Fruit fly (Drosophila melanogaster) whole organism, embryonic: ENCODE results near the gene Ptpmeg2.
A peak's percentile ranks its signal among the peaks of the same experiment; 100 is the strongest.

Source experiments
- Ada2b ChIP-seq: fragments of 200-800 bp; sonication (Bioruptor generic); IDR thresholded peaks from 2 replicates; pipeline ENCODE4 v1.3.6; 2022; ENCODE audit warnings: missing biosample characterization, missing genetic modification characterization
- CG10267 ChIP-seq: fragments of 200-800 bp; sonication (Bioruptor generic); optimal IDR thresholded peaks from 2 replicates; lab custom pipeline; 2018; ENCODE audit warnings: missing biosample characterization, mild to moderate bottlenecking, missing genetic modification characterization, moderate library complexity
- CG11093 ChIP-seq: fragments of 200-800 bp; sonication (Bioruptor generic); IDR thresholded peaks from 3 replicates; pipeline ENCODE4 v1.3.6; 2022; ENCODE audit warnings: missing biosample characterization, missing genetic modification characterization
- CG12155 ChIP-seq: fragments of 200-800 bp; sonication (Bioruptor generic); optimal IDR thresholded peaks from 3 replicates; lab custom pipeline; 2016; ENCODE audit warnings: missing biosample characterization, missing genetic modification characterization
- CG12744 ChIP-seq: fragments of 200-800 bp; sonication (Bioruptor generic); optimal IDR thresholded peaks from 2 replicates; lab custom pipeline; 2016; ENCODE audit warnings: missing biosample characterization, missing genetic modification characterization
- CG13424 ChIP-seq: fragments of 200-800 bp; sonication (Bioruptor generic); optimal IDR thresholded peaks from 2 replicates; lab custom pipeline; 2019; ENCODE audit warnings: missing biosample characterization, mild to moderate bottlenecking, missing genetic modification characterization, moderate library complexity
- CG13894 ChIP-seq: fragments of 200-800 bp; sonication (Bioruptor generic); optimal IDR thresholded peaks from 3 replicates; lab custom pipeline; 2018; ENCODE audit warnings: missing biosample characterization, mild to moderate bottlenecking, missing genetic modification characterization, moderate library complexity
- CG14441 ChIP-seq: fragments of 200-800 bp; sonication (Bioruptor generic); IDR thresholded peaks from 2 replicates; pipeline ENCODE4 v1.3.6; 2022; ENCODE audit warnings: missing biosample characterization, missing genetic modification characterization
- CG14667 ChIP-seq: fragments of 200-800 bp; sonication (Bioruptor generic); IDR thresholded peaks from 2 replicates; pipeline ENCODE4 v1.3.6; 2022; ENCODE audit warnings: missing biosample characterization, missing genetic modification characterization
- CG14965 ChIP-seq: fragments of 200-800 bp; sonication (Bioruptor generic); optimal IDR thresholded peaks from 2 replicates; lab custom pipeline; 2016; ENCODE audit warnings: missing biosample characterization, missing genetic modification characterization, borderline replicate concordance
- CG15514 ChIP-seq: fragments of 200-800 bp; sonication (Bioruptor generic); optimal IDR thresholded peaks from 3 replicates; lab custom pipeline; 2017; ENCODE audit warnings: missing biosample characterization, missing genetic modification characterization, mild to moderate bottlenecking, moderate library complexity, missing genetic modification reagents
- CG1647 ChIP-seq: fragments of 200-800 bp; sonication (Bioruptor generic); optimal IDR thresholded peaks from 3 replicates; lab custom pipeline; 2016; ENCODE audit warnings: missing biosample characterization, missing genetic modification characterization
- CG16779 ChIP-seq: fragments of 200-800 bp; sonication (Bioruptor generic); IDR thresholded peaks from 2 replicates; pipeline ENCODE4 v1.3.6; 2022; ENCODE audit warnings: missing biosample characterization, missing genetic modification characterization
- CG17361 ChIP-seq: fragments of 200-800 bp; sonication (Bioruptor generic); IDR thresholded peaks from 3 replicates; pipeline ENCODE4 v1.3.6; 2022; ENCODE audit warnings: missing biosample characterization, missing genetic modification characterization
- CG17829 ChIP-seq: fragments of 200-800 bp; optimal IDR thresholded peaks from 2 replicates; lab custom pipeline; 2019; ENCODE audit warnings: missing biosample characterization, mild to moderate bottlenecking, missing genetic modification characterization, moderate library complexity
- CG18476 ChIP-seq: fragments of 200-800 bp; sonication (Bioruptor generic); optimal IDR thresholded peaks from 2 replicates; lab custom pipeline; 2016; ENCODE audit warnings: missing biosample characterization, mild to moderate bottlenecking, missing genetic modification characterization
- CG18764 ChIP-seq: fragments of 200-800 bp; sonication (Bioruptor generic); optimal IDR thresholded peaks from 3 replicates; lab custom pipeline; 2016; ENCODE audit warnings: missing biosample characterization, missing genetic modification characterization
- CG2889 ChIP-seq: fragments of 200-800 bp; sonication (Bioruptor generic); IDR thresholded peaks from 3 replicates; pipeline ENCODE4 v1.3.6; 2022; ENCODE audit warnings: missing biosample characterization, missing genetic modification characterization
- CG30020 ChIP-seq: fragments of 200-800 bp; optimal IDR thresholded peaks from 2 replicates; lab custom pipeline; 2019; ENCODE audit warnings: missing biosample characterization, mild to moderate bottlenecking, missing genetic modification characterization, moderate library complexity
- CG30431 ChIP-seq: fragments of 200-800 bp; sonication (Bioruptor generic); optimal IDR thresholded peaks from 2 replicates; lab custom pipeline; 2017; ENCODE audit warnings: missing biosample characterization, missing genetic modification characterization
- CG34422 ChIP-seq: fragments of 200-800 bp; sonication (Bioruptor generic); IDR thresholded peaks from 3 replicates; pipeline ENCODE4 v1.3.6; 2022; ENCODE audit warnings: missing biosample characterization, missing genetic modification characterization
- CG3847 ChIP-seq: fragments of 200-800 bp; sonication (Bioruptor generic); IDR thresholded peaks from 2 replicates; pipeline ENCODE4 v1.3.6; 2022; ENCODE audit warnings: missing biosample characterization, missing genetic modification characterization
- CG5180 ChIP-seq: fragments of 200-800 bp; sonication (Bioruptor generic); optimal IDR thresholded peaks from 3 replicates; lab custom pipeline; 2017; ENCODE audit warnings: missing biosample characterization, missing genetic modification characterization, mild to moderate bottlenecking, moderate library complexity, missing genetic modification reagents
- CG6175 ChIP-seq: fragments of 200-800 bp; sonication (Bioruptor generic); IDR thresholded peaks from 3 replicates; pipeline ENCODE4 v1.3.6; 2022; ENCODE audit warnings: missing biosample characterization, missing genetic modification characterization
- Elba2 ChIP-seq: fragments of 200-800 bp; sonication (Bioruptor generic); optimal IDR thresholded peaks from 3 replicates; lab custom pipeline; 2016; ENCODE audit warnings: missing biosample characterization, missing genetic modification characterization
- HLH3B ChIP-seq: fragments of 200-800 bp; sonication (Bioruptor generic); IDR thresholded peaks from 2 replicates; pipeline ENCODE4 v1.3.6; 2022; ENCODE audit warnings: missing biosample characterization, missing genetic modification characterization
- HmgZ ChIP-seq: fragments of 200-800 bp; sonication (Bioruptor generic); optimal IDR thresholded peaks from 2 replicates; lab custom pipeline; 2018; ENCODE audit warnings: missing biosample characterization, mild to moderate bottlenecking, missing genetic modification characterization
- Jarid2 ChIP-seq: fragments of 200-800 bp; sonication (Bioruptor generic); optimal IDR thresholded peaks from 3 replicates; lab custom pipeline; 2017; ENCODE audit warnings: mild to moderate bottlenecking, missing biosample characterization, missing genetic modification reagents, missing genetic modification characterization
- Nf-YA ChIP-seq: fragments of 200-800 bp; sonication (Bioruptor generic); IDR thresholded peaks from 2 replicates; pipeline ENCODE4 v1.3.6; 2022; ENCODE audit warnings: missing biosample characterization, missing genetic modification characterization
- Nf-YB ChIP-seq: fragments of 200-800 bp; sonication (Bioruptor generic); optimal IDR thresholded peaks from 3 replicates; lab custom pipeline; 2019; ENCODE audit warnings: missing biosample characterization, mild to moderate bottlenecking, missing genetic modification characterization, moderate library complexity
- Nf-YC ChIP-seq: fragments of 200-800 bp; optimal IDR thresholded peaks from 3 replicates; lab custom pipeline; 2019; ENCODE audit warnings: missing biosample characterization, mild to moderate bottlenecking, missing genetic modification characterization, moderate library complexity
- Pdp1 ChIP-seq, 2 experiments: fragments of 200-800 bp; sonication (Bioruptor generic); optimal IDR thresholded peaks; 3 replicates each; lab custom pipeline; 2016; ENCODE audit warnings: missing biosample characterization in 2 of 2, missing genetic modification characterization in 2 of 2, mild to moderate bottlenecking in 1 of 2, moderate library complexity in 1 of 2
- Poxn ChIP-seq: fragments of 200-800 bp; sonication (Bioruptor generic); IDR thresholded peaks from 2 replicates; pipeline ENCODE4 v1.3.6; 2022; ENCODE audit warnings: missing biosample characterization, missing genetic modification characterization
- Ravus ChIP-seq: fragments of 200-800 bp; sonication (Bioruptor generic); IDR thresholded peaks from 2 replicates; pipeline ENCODE4 v1.3.6; 2022; ENCODE audit warnings: missing biosample characterization, missing genetic modification characterization
- Stat92E ChIP-seq, 3 experiments: fragments of >200 bp in 2 of 3; fragments of 200-800 bp in 1 of 3; sonication (Bioruptor generic) in 1 of 3; optimal IDR thresholded peaks; 2 replicates each; lab custom pipeline; 2017 to 2019; ENCODE audit warnings: missing biosample characterization in 3 of 3, missing genetic modification characterization in 3 of 3, mild to moderate bottlenecking in 1 of 3, moderate library complexity in 1 of 3
- Tbp ChIP-seq: fragments of >200 bp; optimal IDR thresholded peaks from 2 replicates; lab custom pipeline; 2018; ENCODE audit warnings: missing biosample characterization, missing genetic modification characterization
- abd-A ChIP-seq: fragments of 200-800 bp; sonication (Bioruptor generic); optimal IDR thresholded peaks from 3 replicates; lab custom pipeline; 2019; ENCODE audit warnings: missing biosample characterization, mild to moderate bottlenecking, missing genetic modification characterization, moderate library complexity
- btn ChIP-seq: fragments of 200-800 bp; sonication (Bioruptor generic); optimal IDR thresholded peaks from 2 replicates; lab custom pipeline; 2016; ENCODE audit warnings: missing biosample characterization, missing genetic modification characterization
- cas ChIP-seq: fragments of 200-800 bp; sonication (Bioruptor generic); IDR thresholded peaks from 2 replicates; pipeline ENCODE4 v1.3.6; 2022; ENCODE audit warnings: missing biosample characterization, missing genetic modification characterization
- caup ChIP-seq: fragments of 200-800 bp; sonication (Bioruptor generic); optimal IDR thresholded peaks from 3 replicates; lab custom pipeline; 2017; ENCODE audit warnings: missing biosample characterization, mild to moderate bottlenecking, missing genetic modification characterization, moderate library complexity; ENCODE audit not compliant: severe bottlenecking
- da ChIP-seq: fragments of 200-800 bp; sonication (Bioruptor generic); optimal IDR thresholded peaks from 2 replicates; lab custom pipeline; 2016; ENCODE audit warnings: missing biosample characterization, missing genetic modification characterization
- fd102C ChIP-seq: fragments of 200-800 bp; sonication (Bioruptor generic); optimal IDR thresholded peaks from 2 replicates; lab custom pipeline; 2018; ENCODE audit warnings: missing biosample characterization, mild to moderate bottlenecking, missing genetic modification characterization, moderate library complexity
- kni ChIP-seq: fragments of 200-800 bp; sonication (Bioruptor generic); optimal IDR thresholded peaks from 3 replicates; lab custom pipeline; 2017; ENCODE audit warnings: mild to moderate bottlenecking, missing biosample characterization, missing genetic modification reagents, missing genetic modification characterization
- mam ChIP-seq: fragments of 200-800 bp; sonication (Bioruptor generic); optimal IDR thresholded peaks from 3 replicates; lab custom pipeline; 2016; ENCODE audit warnings: missing biosample characterization, missing genetic modification characterization
- rib ChIP-seq: fragments of 200-800 bp; sonication (Bioruptor generic); IDR thresholded peaks from 2 replicates; pipeline ENCODE4 v1.3.6; 2022; ENCODE audit warnings: missing biosample characterization, missing genetic modification characterization
- run ChIP-seq: fragments of 200-800 bp; sonication (Bioruptor generic); optimal IDR thresholded peaks from 3 replicates; lab custom pipeline; 2018; ENCODE audit warnings: missing biosample characterization, mild to moderate bottlenecking, missing genetic modification characterization
- sisA ChIP-seq: fragments of 200-800 bp; sonication (Bioruptor generic); IDR thresholded peaks from 2 replicates; pipeline ENCODE4 v1.3.6; 2022; ENCODE audit warnings: missing biosample characterization, missing genetic modification characterization
- tin ChIP-seq: fragments of 200-800 bp; sonication (Bioruptor generic); optimal IDR thresholded peaks from 3 replicates; lab custom pipeline; 2016; ENCODE audit warnings: missing biosample characterization, missing genetic modification characterization
- trem ChIP-seq: fragments of 200-800 bp; optimal IDR thresholded peaks from 3 replicates; lab custom pipeline; 2019; ENCODE audit warnings: missing biosample characterization, mild to moderate bottlenecking, missing genetic modification characterization, moderate library complexity
- twi ChIP-seq: fragments of 200-800 bp; optimal IDR thresholded peaks from 2 replicates; lab custom pipeline; 2019; ENCODE audit warnings: missing biosample characterization, mild to moderate bottlenecking, missing genetic modification characterization, moderate library complexity
- vvl ChIP-seq: fragments of 200-800 bp; sonication (Bioruptor generic); IDR thresholded peaks from 2 replicates; pipeline ENCODE4 v1.3.6; 2022; ENCODE audit warnings: missing biosample characterization, missing genetic modification characterization

The Ptpmeg2 gene

dm6 chrX:9664426-9664825 is 5.5 kb upstream of the Ptpmeg2 start (continued):
- TF ChIP-seq da: no peak
- peak; percentile 73 for TF ChIP-seq vvl (GFP tag; lab: Robert Waterston, UW)
- TF ChIP-seq run (tag; lab: Kevin White, UChicago): no peak
- TF ChIP-seq Jarid2 (GFP tag; lab: Kevin White, UChicago): no peak
- TF ChIP-seq CG34422: no peak
- no peak for TF ChIP-seq CG30431 (GFP tag; lab: Kevin White, UChicago)
- TF ChIP-seq CG12155 (GFP tag; lab: Kevin White, UChicago): peak; percentile 22
- no peak for TF ChIP-seq CG5180
- TF ChIP-seq CG13424: peak; percentile 51
- no peak for TF ChIP-seq btn
- peak; percentile 30 for TF ChIP-seq CG18476 (GFP tag; lab: Kevin White, UChicago)
- peak; percentile 43; the same call in 1 of the 2 replicates for TF ChIP-seq sisA
- peak; percentile 5 for TF ChIP-seq mam
- no peak for TF ChIP-seq CG11093
- no peak for TF ChIP-seq CG12744 (GFP tag; lab: Kevin White, UChicago)
- TF ChIP-seq Nf-YA: no peak
- no peak for TF ChIP-seq Ravus (GFP tag; lab: Robert Waterston, UW)
- TF ChIP-seq CG30020 (tag; lab: Kevin White, UChicago): no peak
- TF ChIP-seq HmgZ (tag; lab: Kevin White, UChicago): peak; percentile 25
- TF ChIP-seq HLH3B (GFP tag; lab: Robert Waterston, UW): 0 out of 2 replicates have a peak, but pooled peaks have one; percentile 39
- peak; percentile 0 for TF ChIP-seq tin (GFP tag; lab: Kevin White, UChicago)
- no peak for TF ChIP-seq kni (GFP tag; lab: Kevin White, UChicago)
- TF ChIP-seq Poxn (GFP tag; lab: Robert Waterston, UW): no peak
- no peak for TF ChIP-seq Tbp (GFP tag; lab: Kevin White, UChicago)
- no peak for TF ChIP-seq CG14965 (GFP tag; lab: Kevin White, UChicago)
- no peak for TF ChIP-seq abd-A (tag; lab: Kevin White, UChicago)
- TF ChIP-seq CG16779 (GFP tag; lab: Robert Waterston, UW): no peak
- no peak for TF ChIP-seq rib (GFP tag; lab: Robert Waterston, UW)
- TF ChIP-seq Nf-YC (tag; lab: Kevin White, UChicago): no peak
- TF ChIP-seq trem (tag; lab: Kevin White, UChicago): peak; percentile 6
- TF ChIP-seq CG1647 (GFP tag; lab: Kevin White, UChicago): no peak
- TF ChIP-seq CG18764 (GFP tag; lab: Kevin White, UChicago): peak; percentile 25
- TF ChIP-seq Ada2b (GFP tag; lab: Robert Waterston, UW): peak; percentile 44; the same call in 1 of the 2 replicates
- TF ChIP-seq CG14441: 0 out of 2 replicates have a peak, but pooled peaks have one; percentile 27
- no peak for TF ChIP-seq CG13894 (tag; lab: Kevin White, UChicago)
- TF ChIP-seq CG15514: no peak
- TF ChIP-seq Pdp1 (GFP tag; optimal IDR thresholded peaks at IDR 0.05; lab: Kevin White, UChicago): no peak
- TF ChIP-seq CG3847: no peak
- 0 out of 2 replicates have a peak, but pooled peaks have one; percentile 10 for TF ChIP-seq cas (GFP tag; lab: Robert Waterston, UW)
- peak; percentile 9 for TF ChIP-seq caup (GFP tag; lab: Kevin White, UChicago)
- no peak for TF ChIP-seq twi (tag; lab: Kevin White, UChicago)
- TF ChIP-seq CG14667 (GFP tag; lab: Robert Waterston, UW): no peak
- no peak for TF ChIP-seq fd102C (GFP tag; lab: Kevin White, UChicago)
- TF ChIP-seq CG10267 (tag; lab: Kevin White, UChicago): peak; percentile 28
- peak; percentile 37 for TF ChIP-seq CG17829 (tag; lab: Kevin White, UChicago)
- TF ChIP-seq CG2889: 0 out of 3 replicates have a peak, but pooled peaks have one; percentile 25
- peak; percentile 38 for TF ChIP-seq Nf-YB
- TF ChIP-seq Elba2: no peak
- no peak for TF ChIP-seq CG6175
- no peak for TF ChIP-seq Stat92E (GFP tag; optimal IDR thresholded peaks at IDR 0.05; lab: Kevin White, UChicago)
- no peak for TF ChIP-seq CG17361 (GFP tag; lab: Robert Waterston, UW)
